Fruit fly (Drosophila melanogaster) whole organism, embryonic: ENCODE results near the gene CG3587.

ENCODE experiments used
- CG11456 ChIP-seq: fragments of 200-800 bp; sonication (Bioruptor generic); IDR thresholded peaks from 3 replicates; pipeline ENCODE4 v1.3.6; 2022; ENCODE audit warnings: missing biosample characterization, missing genetic modification characterization
- CG18599 ChIP-seq: fragments of 200-800 bp; sonication (Bioruptor generic); optimal IDR thresholded peaks from 3 replicates; lab custom pipeline; 2017; ENCODE audit warnings: missing biosample characterization, missing genetic modification characterization, mild to moderate bottlenecking, moderate library complexity, missing genetic modification reagents
- Dfd ChIP-seq, 2 experiments: fragments of >200 bp; optimal IDR thresholded peaks; 2 replicates each; lab custom pipeline; 2017; ENCODE audit warnings: missing biosample characterization in 2 of 2, missing genetic modification characterization in 2 of 2
- HLHmδ ChIP-seq: fragments of 200-800 bp; sonication (Bioruptor generic); optimal IDR thresholded peaks from 2 replicates; lab custom pipeline; 2018; ENCODE audit warnings: missing biosample characterization, mild to moderate bottlenecking, missing genetic modification characterization, moderate library complexity
- bowl ChIP-seq: fragments of 200-800 bp; sonication (Bioruptor generic); IDR thresholded peaks from 2 replicates; pipeline ENCODE4 v1.3.6; 2022; ENCODE audit warnings: missing biosample characterization, missing genetic modification characterization
- gro ChIP-seq: fragments of 200-800 bp; sonication (Bioruptor generic); optimal IDR thresholded peaks from 2 replicates; lab custom pipeline; 2016; ENCODE audit warnings: missing biosample characterization, missing genetic modification characterization
- lmd ChIP-seq: fragments of 200-800 bp; sonication (Bioruptor generic); IDR thresholded peaks from 2 replicates; pipeline ENCODE4 v1.3.6; 2022; ENCODE audit warnings: missing biosample characterization, missing genetic modification characterization
- wdn ChIP-seq: fragments of 200-800 bp; sonication (Bioruptor generic); IDR thresholded peaks from 2 replicates; pipeline ENCODE4 v1.3.6; 2022; ENCODE audit warnings: missing biosample characterization, missing genetic modification characterization

dm6 chrX:1907727-1908264, 32.3 kb upstream of the CG3587 start, which contains the start of gene mip130:
- TF ChIP-seq Dfd (GFP tag; optimal IDR thresholded peaks at IDR 0.05; lab: Kevin White, UChicago), result no peak
- peak; percentile 54 for TF ChIP-seq CG18599 (GFP tag; lab: Kevin White, UChicago)
- TF ChIP-seq gro, result no peak
- no peak for TF ChIP-seq bowl (GFP tag; lab: Robert Waterston, UW)
- peak; percentile 54; the same call in 1 of the 3 replicates for TF ChIP-seq CG11456 (GFP tag; lab: Robert Waterston, UW)
- no peak for TF ChIP-seq wdn (GFP tag; lab: Robert Waterston, UW)
- TF ChIP-seq lmd (GFP tag; lab: Robert Waterston, UW), result peak; percentile 45; the same call in 1 of the 2 replicates
- TF ChIP-seq HLHmδ (GFP tag; lab: Kevin White, UChicago), result no peak
